Worm (Caenorhabditis elegans) whole organism, L4/young adult: ENCODE data around the gene fat-7.

Source experiments
- dao-5 ChIP-seq: sonication (generic microtip); optimal IDR thresholded peaks from 2 replicates; lab custom pipeline; 2016; ENCODE audit warnings: missing genotype, missing genetic modification characterization, moderate library complexity, missing compliant biosample characterization
- him-1 ChIP-seq: sonication (generic microtip); optimal IDR thresholded peaks from 2 replicates; lab custom pipeline; 2016; ENCODE audit warnings: missing genotype, missing genetic modification reagents, missing genetic modification characterization, missing compliant biosample characterization

DNA sequence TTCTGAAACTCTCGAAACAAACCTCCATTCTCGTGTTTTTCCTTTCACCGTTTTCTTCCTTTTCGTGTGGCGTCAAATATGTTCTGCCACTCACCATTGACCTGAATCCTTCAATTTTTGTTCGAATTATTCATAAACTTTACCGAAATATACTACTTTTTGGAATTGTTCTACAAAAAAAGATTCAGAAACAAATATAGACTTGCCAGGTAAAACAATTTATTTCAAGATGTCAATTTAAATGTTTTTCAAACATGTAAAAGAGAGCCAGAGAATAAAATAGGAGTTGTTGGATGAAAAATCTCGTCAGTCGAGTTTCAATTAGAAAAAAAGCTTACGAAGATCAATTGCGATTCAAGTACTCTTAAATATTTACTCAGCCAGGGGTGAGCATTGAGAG lies 40.6 kb upstream of the fat-7 start, which contains the start of gene F09G2.8:
- TF ChIP-seq him-1 (no peak), dao-5 (tag; lab: Kevin White, UChicago) (no peak)
